Worm (Caenorhabditis elegans): Measurements from ENCODE around the gene C02E7.8.

DNA sequence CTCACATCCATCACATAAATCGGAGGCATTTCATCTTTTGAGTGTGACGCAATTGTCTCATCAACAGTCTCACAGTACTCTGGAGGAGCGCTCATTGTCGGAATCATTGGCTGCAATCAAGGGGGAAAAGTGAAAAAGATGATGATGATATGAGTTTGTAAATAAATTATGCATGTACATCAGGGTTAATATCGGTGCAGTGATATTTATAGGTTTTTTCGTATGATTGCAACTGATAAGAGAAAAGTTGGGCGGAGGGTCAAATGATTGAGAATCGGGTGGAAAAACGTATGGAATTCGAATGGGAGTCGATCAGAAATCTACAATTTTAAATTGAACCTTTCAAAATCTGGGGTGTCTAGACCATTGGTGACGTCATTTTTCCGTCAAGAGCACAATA lies 5.7 kb downstream of the C02E7.8 start, which contains the start of gene H23N18.6:
- TF ChIP-seq aha-1 (tag), result peak; percentile 4
- no peak for TF ChIP-seq ceh-82 (tag; optimal IDR thresholded peaks at IDR 0.05)

Measured in whole organism, L4 larva.